Fruit fly (Drosophila melanogaster) whole organism: Measurements from ENCODE around the gene lace.

Experiments used
- CG8478 ChIP-seq: fragments of >200 bp; optimal IDR thresholded peaks from 2 replicates; lab custom pipeline; 2018; ENCODE audit warnings: inconsistent platforms
- Dll ChIP-seq: fragments of >200 bp; optimal IDR thresholded peaks from 2 replicates; lab custom pipeline; 2017
- EcR ChIP-seq, 2 experiments: fragments of >200 bp; optimal IDR thresholded peaks; 2 replicates each; lab custom pipeline; 2017; ENCODE audit warnings: missing biosample characterization in 2 of 2, missing genetic modification characterization in 2 of 2, missing genetic modification reagents in 2 of 2
- pan ChIP-seq: fragments of >200 bp; optimal IDR thresholded peaks from 2 replicates; lab custom pipeline; 2017
- psq ChIP-seq: fragments of >200 bp; optimal IDR thresholded peaks from 2 replicates; lab custom pipeline; 2017
- usp ChIP-seq: fragments of >200 bp; optimal IDR thresholded peaks from 2 replicates; lab custom pipeline; 2017; ENCODE audit warnings: missing biosample characterization, missing genetic modification characterization, mixed read lengths

dm6 chr2L:15474911-15475310 is 24.0 kb upstream of the lace start:
- TF ChIP-seq CG8478 (lab: Kevin White, UChicago) (no peak), usp (GFP tag; lab: Kevin White, UChicago) (no peak), pan (lab: Kevin White, UChicago) (no peak), psq (no peak), Dll (lab: Kevin White, UChicago) (no peak), EcR (GFP tag; optimal IDR thresholded peaks at IDR 0.05; lab: Kevin White, UChicago) (no peak)
